Fruit fly (Drosophila melanogaster) whole organism, wandering third instar larva: ENCODE results near the gene CG11975.

Experiments
- Dfd ChIP-seq: fragments of >200 bp; optimal IDR thresholded peaks from 2 replicates; lab custom pipeline; 2017; ENCODE audit warnings: missing biosample characterization, missing genetic modification characterization
- Hnf4 ChIP-seq: fragments of 200-800 bp; sonication (Bioruptor generic); optimal IDR thresholded peaks from 2 replicates; lab custom pipeline; 2016; ENCODE audit warnings: missing biosample characterization, mild to moderate bottlenecking, missing genetic modification characterization
- Jra ChIP-seq: sonication (Bioruptor generic); optimal IDR thresholded peaks from 2 replicates; lab custom pipeline; 2016; ENCODE audit warnings: missing biosample characterization, missing genetic modification characterization
- Myc ChIP-seq: fragments of >200 bp; optimal IDR thresholded peaks from 2 replicates; lab custom pipeline; 2017
- N ChIP-seq: fragments of >200 bp; optimal IDR thresholded peaks from 2 replicates; lab custom pipeline; 2018; ENCODE audit warnings: missing biosample characterization, missing external identifiers, missing genetic modification characterization
- Vsx2 ChIP-seq: fragments of 200-300, 225-300 bp; sonication (Bioruptor generic); optimal IDR thresholded peaks from 2 replicates; lab custom pipeline; 2018; ENCODE audit warnings: missing biosample characterization, missing genetic modification characterization; ENCODE audit not compliant: partially characterized antibody
- br ChIP-seq: fragments of 200-800 bp; sonication (Bioruptor generic); optimal IDR thresholded peaks from 2 replicates; lab custom pipeline; 2016; ENCODE audit warnings: missing biosample characterization, missing genetic modification characterization
- fru ChIP-seq: fragments of 200-800 bp; sonication (Bioruptor generic); optimal IDR thresholded peaks from 3 replicates; lab custom pipeline; 2016; ENCODE audit warnings: missing biosample characterization, mild to moderate bottlenecking, missing genetic modification characterization
- h ChIP-seq: fragments of 200-800 bp; sonication (Bioruptor generic); optimal IDR thresholded peaks from 3 replicates; lab custom pipeline; 2016; ENCODE audit warnings: missing biosample characterization, mild to moderate bottlenecking, missing genetic modification characterization
- pan ChIP-seq: fragments of >200 bp; optimal IDR thresholded peaks from 2 replicates; lab custom pipeline; 2017
- psq ChIP-seq: fragments of 200-800 bp; sonication (Bioruptor generic); optimal IDR thresholded peaks from 3 replicates; lab custom pipeline; 2017; ENCODE audit warnings: missing biosample characterization, mild to moderate bottlenecking, missing genetic modification characterization, moderate library complexity
- sv ChIP-seq: fragments of 200-800 bp; sonication (Bioruptor generic); optimal IDR thresholded peaks from 3 replicates; lab custom pipeline; 2016; ENCODE audit warnings: missing biosample characterization, missing genetic modification characterization
- tai ChIP-seq: sonication (Bioruptor generic); optimal IDR thresholded peaks from 2 replicates; lab custom pipeline; 2016; ENCODE audit warnings: missing biosample characterization, missing genetic modification characterization
- usp ChIP-seq: fragments of >200 bp; optimal IDR thresholded peaks from 2 replicates; lab custom pipeline; 2017; ENCODE audit warnings: missing biosample characterization, missing genetic modification characterization

dm6 chr3R:8992928-8993579, at the start of gene CG11975:
- no peak for TF ChIP-seq Dfd (GFP tag; lab: Kevin White, UChicago)
- peak; percentile 91 for TF ChIP-seq Hnf4 (GFP tag; lab: Kevin White, UChicago)
- peak; percentile 85 for TF ChIP-seq fru (GFP tag; lab: Kevin White, UChicago)
- TF ChIP-seq Myc (lab: Kevin White, UChicago): peak; percentile 98
- peak; percentile 89 for TF ChIP-seq h (GFP tag; lab: Kevin White, UChicago)
- no peak for TF ChIP-seq pan (lab: Kevin White, UChicago)
- peak; percentile 86 for TF ChIP-seq Jra (GFP tag; lab: Kevin White, UChicago)
- TF ChIP-seq N: no peak
- peak; percentile 79 for TF ChIP-seq psq (GFP tag; lab: Kevin White, UChicago)
- no peak for TF ChIP-seq usp
- peak; percentile 64 for TF ChIP-seq sv (GFP tag; lab: Kevin White, UChicago)
- TF ChIP-seq tai (GFP tag; lab: Kevin White, UChicago): no peak
- peak; percentile 80 for TF ChIP-seq br (GFP tag; lab: Kevin White, UChicago)
- TF ChIP-seq Vsx2 (GFP tag; lab: Kevin White, UChicago): no peak
